Worm (Caenorhabditis elegans) whole organism, early embryonic: Measurements from ENCODE around the gene zipt-3.

Experiments used
- B0310.2 ChIP-seq: sonication (generic microtip); optimal IDR thresholded peaks from 2 replicates; lab custom pipeline; 2016; ENCODE audit warnings: mild to moderate bottlenecking, missing genetic modification characterization, missing compliant biosample characterization
- F13C5.2 ChIP-seq: sonication (generic microtip); optimal IDR thresholded peaks from 2 replicates; lab custom pipeline; 2017; ENCODE audit warnings: mild to moderate bottlenecking, missing genetic modification characterization, inconsistent platforms, missing compliant biosample characterization
- aly-1 ChIP-seq: sonication (generic microtip); optimal IDR thresholded peaks from 2 replicates; lab custom pipeline; 2016; ENCODE audit warnings: missing genetic modification characterization, missing compliant biosample characterization
- ama-1 ChIP-seq: fragments of 150-350 bp; optimal IDR thresholded peaks from 2 replicates; lab custom pipeline; 2014
- ceh-13 ChIP-seq: fragments of 200-800 bp; sonication (Bioruptor generic); optimal IDR thresholded peaks from 2 replicates; lab custom pipeline; 2018; ENCODE audit warnings: mild to moderate bottlenecking, missing genetic modification characterization, missing compliant biosample characterization
- ceh-36 ChIP-seq: sonication (generic microtip); optimal IDR thresholded peaks from 2 replicates; lab custom pipeline; 2016; ENCODE audit warnings: missing genetic modification characterization, inconsistent platforms, missing compliant biosample characterization
- ets-7 ChIP-seq: sonication (generic microtip); optimal IDR thresholded peaks from 2 replicates; lab custom pipeline; 2016; ENCODE audit warnings: missing genotype, missing genetic modification characterization, missing compliant biosample characterization
- flt-1 ChIP-seq: fragments of 200-800 bp; sonication (Bioruptor generic); IDR thresholded peaks from 2 replicates; pipeline ENCODE4 v1.3.6; 2022; ENCODE audit warnings: missing genetic modification characterization, missing compliant biosample characterization
- hmbx-1 ChIP-seq: sonication (generic microtip); optimal IDR thresholded peaks from 2 replicates; lab custom pipeline; 2016; ENCODE audit warnings: mild to moderate bottlenecking, missing genetic modification characterization, missing compliant biosample characterization
- hmg-4 ChIP-seq: fragments of 200-800 bp; sonication (Bioruptor generic); optimal IDR thresholded peaks from 2 replicates; lab custom pipeline; 2018; ENCODE audit warnings: mild to moderate bottlenecking, missing genetic modification characterization, missing compliant biosample characterization
- hnd-1 ChIP-seq: sonication (generic microtip); optimal IDR thresholded peaks from 2 replicates; lab custom pipeline; 2016; ENCODE audit warnings: missing genetic modification characterization, missing compliant biosample characterization
- pes-1 ChIP-seq: fragments of 200-800 bp; sonication (Bioruptor generic); IDR thresholded peaks from 2 replicates; pipeline ENCODE4 v1.3.6; 2022; ENCODE audit warnings: missing genetic modification reagents, missing genetic modification characterization, missing compliant biosample characterization
- scrt-1 ChIP-seq: fragments of 200-800 bp; sonication (Bioruptor generic); IDR thresholded peaks from 2 replicates; pipeline ENCODE4 v1.3.6; 2022; ENCODE audit warnings: missing genetic modification characterization, missing compliant biosample characterization
- sea-1 ChIP-seq: fragments of 200-800 bp; sonication (Bioruptor generic); conservative IDR thresholded peaks from 2 replicates; pipeline ENCODE4 v1.3.6; 2022; ENCODE audit warnings: missing genetic modification characterization, missing compliant biosample characterization
- tbx-11 ChIP-seq: fragments of 200-800 bp; sonication (Bioruptor generic); IDR thresholded peaks from 2 replicates; pipeline ENCODE4 v1.3.6; 2022; ENCODE audit warnings: missing genetic modification characterization, missing compliant biosample characterization
- tbx-37 ChIP-seq: fragments of 200-800 bp; sonication (Bioruptor generic); conservative IDR thresholded peaks from 2 replicates; pipeline ENCODE4 v1.3.6; 2022; ENCODE audit warnings: missing genetic modification reagents, missing genetic modification characterization, missing compliant biosample characterization
- tra-4 ChIP-seq: sonication (generic microtip); optimal IDR thresholded peaks from 2 replicates; lab custom pipeline; 2017; ENCODE audit warnings: missing genetic modification characterization, missing compliant biosample characterization

zipt-3 gene

ce11 chrII:5717831-5718230 is at the start of gene zipt-3:
Gene zipt-3 (plus strand): TSS chrII:5718131.
- no peak for TF ChIP-seq B0310.2 (tag; lab: Kevin White, UChicago)

ce11 chrII:5668830-5669229 is 49.1 kb upstream of the zipt-3 start, which contains the start of gene C25H3.7:
Gene C25H3.7 (minus strand): TSS chrII:5668930.
- TF ChIP-seq hmg-4, result no peak
- no peak for TF ChIP-seq hnd-1 (tag; lab: Kevin White, UChicago)
- no peak for TF ChIP-seq hmbx-1 (tag; lab: Kevin White, UChicago)
- TF ChIP-seq scrt-1 (GFP tag; lab: Robert Waterston, UW), result no peak
- no peak for TF ChIP-seq pes-1
- TF ChIP-seq tbx-11 (GFP tag; lab: Robert Waterston, UW), result no peak
- TF ChIP-seq sea-1 (GFP tag; lab: Robert Waterston, UW), result no peak
- no peak for TF ChIP-seq ceh-36 (tag; lab: Kevin White, UChicago)
- no peak for TF ChIP-seq flt-1 (GFP tag; lab: Robert Waterston, UW)
- TF ChIP-seq ets-7 (tag; lab: Kevin White, UChicago), result no peak
- TF ChIP-seq tra-4, result no peak
- TF ChIP-seq ceh-13, result no peak
- no peak for TF ChIP-seq tbx-37 (GFP tag; lab: Robert Waterston, UW)
- no peak for TF ChIP-seq B0310.2 (tag; lab: Kevin White, UChicago)
- no peak for TF ChIP-seq ama-1 (lab: Kevin White, UChicago)
- no peak for TF ChIP-seq aly-1 (tag; lab: Kevin White, UChicago)
- no peak for TF ChIP-seq F13C5.2

DNA sequence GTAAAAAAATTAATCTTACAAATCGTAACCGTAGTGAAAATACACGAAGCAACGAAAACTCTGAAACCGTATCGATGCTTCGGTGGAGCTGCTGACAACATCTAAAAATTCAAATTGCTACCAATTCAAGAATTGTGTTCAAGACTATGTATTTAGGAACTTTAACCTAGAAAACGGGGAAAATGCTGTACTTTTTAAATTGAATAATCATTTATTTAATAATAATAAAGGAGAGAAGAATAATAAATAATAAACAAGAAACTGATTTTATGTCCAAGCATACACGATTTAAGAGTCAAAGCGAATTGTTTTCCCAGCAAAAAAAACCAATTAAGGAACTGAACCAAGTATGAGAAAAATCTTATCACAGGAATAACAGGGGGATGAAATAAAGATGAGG is 48.4 kb upstream of the zipt-3 start, which contains the start of gene C25H3.17:
Gene C25H3.17, minus strand, starts transcription at position 101 of the 400 bp plus-strand sequence.
- TF ChIP-seq pes-1 (no peak), scrt-1 (GFP tag; lab: Robert Waterston, UW) (no peak), tra-4 (no peak), ceh-13 (no peak), ceh-36 (tag; lab: Kevin White, UChicago) (no peak), ets-7 (tag; lab: Kevin White, UChicago) (no peak), sea-1 (GFP tag; lab: Robert Waterston, UW) (no peak), hnd-1 (tag; lab: Kevin White, UChicago) (no peak), F13C5.2 (no peak), flt-1 (GFP tag; lab: Robert Waterston, UW) (no peak), tbx-11 (GFP tag; lab: Robert Waterston, UW) (no peak), ama-1 (lab: Kevin White, UChicago) (no peak), aly-1 (tag; lab: Kevin White, UChicago) (no peak), tbx-37 (GFP tag; lab: Robert Waterston, UW) (no peak), hmbx-1 (tag; lab: Kevin White, UChicago) (no peak), B0310.2 (tag; lab: Kevin White, UChicago) (no peak), hmg-4 (no peak)

DNA sequence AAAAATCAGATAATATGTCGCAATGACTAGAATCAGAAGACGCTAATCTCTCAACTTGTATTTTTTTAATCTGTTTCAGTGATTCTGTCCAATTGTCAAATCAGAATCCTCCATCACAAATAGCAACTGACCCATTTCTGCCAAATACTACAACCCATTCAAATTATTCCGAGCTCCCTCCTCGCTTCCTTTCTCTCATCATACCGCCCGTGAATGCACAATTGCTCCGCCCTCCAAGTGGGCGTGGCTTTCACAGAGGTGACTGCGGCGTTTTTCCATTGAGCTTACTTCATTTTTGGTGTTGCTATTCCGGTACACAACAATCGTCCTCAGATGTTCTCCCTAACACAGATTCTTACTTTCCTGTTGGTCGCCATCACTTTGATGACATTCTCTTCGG is 37.2 kb upstream of the zipt-3 start, which contains the start of gene flp-27:
Gene flp-27, plus strand, starts transcription at position 301 of the 400 bp plus-strand sequence.
- TF ChIP-seq hmg-4 (no peak), aly-1 (tag; lab: Kevin White, UChicago) (no peak), ama-1 (lab: Kevin White, UChicago) (no peak), pes-1 (no peak), tra-4 (no peak), F13C5.2 (no peak)

DNA sequence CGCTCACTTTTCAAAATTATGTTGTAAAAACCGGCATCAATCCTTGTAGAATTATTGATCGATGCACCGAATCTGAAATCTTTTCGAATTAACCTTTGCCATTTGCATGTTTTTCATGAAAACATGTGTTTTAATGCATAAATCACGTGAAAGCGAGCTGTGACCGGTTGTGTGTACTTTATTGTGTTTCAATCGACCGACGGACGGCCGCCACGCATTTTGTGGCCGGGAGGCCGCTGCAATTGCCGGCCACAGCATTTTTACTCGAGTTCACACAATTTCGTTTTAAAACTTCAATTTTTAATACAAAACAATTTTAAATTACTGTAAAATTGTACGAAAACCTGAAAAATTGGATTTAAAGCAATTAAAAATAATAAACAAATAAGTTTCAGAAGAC is 29.0 kb upstream of the zipt-3 start, which contains the start of gene C25H3.11:
Gene C25H3.11, minus strand, starts transcription at position 82 of the 400 bp plus-strand sequence.
- TF ChIP-seq aly-1 (tag; lab: Kevin White, UChicago) (no peak), scrt-1 (GFP tag; lab: Robert Waterston, UW) (no peak), hmg-4 (no peak), tbx-11 (GFP tag; lab: Robert Waterston, UW) (no peak), ets-7 (tag; lab: Kevin White, UChicago) (no peak), flt-1 (GFP tag; lab: Robert Waterston, UW) (no peak), ama-1 (lab: Kevin White, UChicago) (no peak), sea-1 (GFP tag; lab: Robert Waterston, UW) (no peak), hnd-1 (tag; lab: Kevin White, UChicago) (no peak), F13C5.2 (no peak), ceh-13 (no peak), hmbx-1 (tag; lab: Kevin White, UChicago) (no peak), B0310.2 (tag; lab: Kevin White, UChicago) (no peak)

- 0 out of 2 replicates have a peak, but pooled peaks have one; percentile 23 for TF ChIP-seq flt-1 (GFP tag; lab: Robert Waterston, UW)
- TF ChIP-seq F13C5.2, result peak; percentile 46
- no peak for TF ChIP-seq tbx-37 (GFP tag; lab: Robert Waterston, UW)
- no peak for TF ChIP-seq scrt-1 (GFP tag; lab: Robert Waterston, UW)
- no peak for TF ChIP-seq pes-1
- no peak for TF ChIP-seq ceh-13
- no peak for TF ChIP-seq sea-1 (GFP tag; lab: Robert Waterston, UW)
Observed at ce11 chrII:5691216-5691771, 26.6 kb upstream of the zipt-3 start, which contains the start of the genes ndub-5 and eif-2D. Gene ndub-5 (minus strand): TSS chrII:5691353. Gene eif-2D (plus strand): TSS chrII:5691721.

DNA sequence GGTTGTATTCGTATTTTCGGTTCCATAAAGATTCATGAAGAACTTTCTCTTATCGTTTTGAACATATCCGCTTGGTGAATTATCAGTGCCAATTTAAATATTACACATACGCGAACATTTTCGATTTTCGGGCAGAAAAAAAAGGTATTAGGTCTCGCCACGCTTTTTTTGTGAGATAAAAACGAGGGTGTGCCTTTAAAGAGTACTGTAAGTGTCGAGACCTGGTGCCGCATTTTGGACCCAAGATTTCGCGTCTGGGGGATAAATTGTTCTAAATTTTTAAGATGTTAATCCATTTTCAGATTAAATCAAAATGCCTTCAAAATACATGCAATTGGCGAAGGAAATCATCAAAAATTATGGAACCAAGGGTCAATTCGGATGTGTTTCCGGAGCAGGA is 24.0 kb upstream of the zipt-3 start, which contains the start of gene C25H3.3:
Gene C25H3.3, plus strand, starts transcription at position 301 of the 400 bp plus-strand sequence.
- TF ChIP-seq F13C5.2, result no peak
- no peak for TF ChIP-seq hmg-4
- TF ChIP-seq B0310.2 (tag; lab: Kevin White, UChicago), result no peak
- no peak for TF ChIP-seq sea-1 (GFP tag; lab: Robert Waterston, UW)
- TF ChIP-seq flt-1 (GFP tag; lab: Robert Waterston, UW), result no peak
- no peak for TF ChIP-seq ama-1 (lab: Kevin White, UChicago)
- no peak for TF ChIP-seq tbx-11 (GFP tag; lab: Robert Waterston, UW)
- TF ChIP-seq pes-1, result no peak
- no peak for TF ChIP-seq ceh-36 (tag; lab: Kevin White, UChicago)
- TF ChIP-seq hnd-1 (tag; lab: Kevin White, UChicago), result no peak
